Worm (Caenorhabditis elegans) whole organism, young adult: ENCODE results near the gene mnp-1.

Experiments
- B0019.2 ChIP-seq: fragments of 200-800 bp; sonication (Bioruptor generic); conservative IDR thresholded peaks from 2 replicates; pipeline ENCODE4 v1.3.6; 2022; ENCODE audit warnings: missing genetic modification reagents, missing genetic modification characterization, missing compliant biosample characterization
- B0035.1 ChIP-seq: sonication (generic microtip); optimal IDR thresholded peaks from 2 replicates; lab custom pipeline; 2016; ENCODE audit warnings: missing genetic modification characterization, mild to moderate bottlenecking, missing compliant biosample characterization, missing genotype, missing genetic modification reagents
- B0336.3 ChIP-seq: fragments of 200-800 bp; sonication (Bioruptor generic); IDR thresholded peaks from 2 replicates; pipeline ENCODE4 v1.3.6; 2022; ENCODE audit warnings: missing genetic modification characterization, missing compliant biosample characterization
- C17E4.6 ChIP-seq: fragments of 200-800 bp; sonication (Bioruptor generic); IDR thresholded peaks from 2 replicates; pipeline ENCODE4 v1.3.6; 2022; ENCODE audit warnings: missing genetic modification reagents, missing genetic modification characterization, missing compliant biosample characterization
- D2030.7 ChIP-seq: fragments of 200-800 bp; sonication (Bioruptor generic); IDR thresholded peaks from 2 replicates; pipeline ENCODE4 v1.3.6; 2022; ENCODE audit warnings: missing genetic modification reagents, missing genetic modification characterization, missing compliant biosample characterization
- F33H1.4 ChIP-seq: fragments of 200-800 bp; sonication (Bioruptor generic); IDR thresholded peaks from 2 replicates; pipeline ENCODE4 v1.3.6; 2022; ENCODE audit warnings: missing genetic modification reagents, missing genetic modification characterization, missing compliant biosample characterization
- F39B2.1 ChIP-seq: fragments of 200-800 bp; sonication (Bioruptor generic); IDR thresholded peaks from 2 replicates; pipeline ENCODE4 v1.3.6; 2022; ENCODE audit warnings: missing genetic modification reagents, missing genetic modification characterization, missing compliant biosample characterization
- F49E8.2 ChIP-seq: sonication (generic microtip); optimal IDR thresholded peaks from 3 replicates; lab custom pipeline; 2017; ENCODE audit warnings: missing genetic modification characterization, mild to moderate bottlenecking, missing compliant biosample characterization, antibody characterized with exemption, moderate library complexity; ENCODE audit not compliant: insufficient read depth
- F57A8.1 ChIP-seq: fragments of 200-800 bp; sonication (Bioruptor generic); optimal IDR thresholded peaks from 2 replicates; lab custom pipeline; 2018; ENCODE audit warnings: mild to moderate bottlenecking, missing genetic modification characterization, moderate library complexity, missing compliant biosample characterization
- K11D2.4 ChIP-seq: fragments of 200-800 bp; sonication (Bioruptor generic); IDR thresholded peaks from 2 replicates; pipeline ENCODE4 v1.3.6; 2022; ENCODE audit warnings: missing genetic modification reagents, missing genetic modification characterization, missing compliant biosample characterization
- T26A5.8 ChIP-seq: sonication (generic microtip); optimal IDR thresholded peaks from 2 replicates; lab custom pipeline; 2016; ENCODE audit warnings: missing genetic modification characterization, missing compliant biosample characterization
- Y67H2A.10 ChIP-seq: fragments of 200-800 bp; sonication (Bioruptor generic); conservative IDR thresholded peaks from 2 replicates; pipeline ENCODE4 v1.3.6; 2022; ENCODE audit warnings: missing genetic modification reagents, missing genetic modification characterization, missing compliant biosample characterization
- ZK185.1 ChIP-seq: sonication (generic microtip); optimal IDR thresholded peaks from 2 replicates; lab custom pipeline; 2016; ENCODE audit warnings: mild to moderate bottlenecking, missing genetic modification characterization, missing compliant biosample characterization; ENCODE audit not compliant: poor library complexity, severe bottlenecking
- akir-1 ChIP-seq: fragments of 200-800 bp; sonication (Bioruptor generic); optimal IDR thresholded peaks from 2 replicates; lab custom pipeline; 2018; ENCODE audit warnings: mild to moderate bottlenecking, missing genetic modification characterization, moderate library complexity, missing compliant biosample characterization
- atf-7 ChIP-seq: sonication (generic microtip); optimal IDR thresholded peaks from 2 replicates; lab custom pipeline; 2017; ENCODE audit warnings: mild to moderate bottlenecking, missing genetic modification characterization, missing compliant biosample characterization
- bed-2 ChIP-seq: fragments of 200-800 bp; sonication (Bioruptor generic); IDR thresholded peaks from 2 replicates; pipeline ENCODE4 v1.3.6; 2022; ENCODE audit warnings: missing genetic modification reagents, missing genetic modification characterization, missing compliant biosample characterization
- ceh-27 ChIP-seq: fragments of 200-800 bp; sonication (Bioruptor generic); optimal IDR thresholded peaks from 2 replicates; lab custom pipeline; 2018; ENCODE audit warnings: mild to moderate bottlenecking, missing genetic modification characterization, moderate library complexity, missing compliant biosample characterization
- ceh-58 ChIP-seq: fragments of 200-800 bp; sonication (Bioruptor generic); IDR thresholded peaks from 2 replicates; pipeline ENCODE4 v1.3.6; 2022; ENCODE audit warnings: missing genetic modification characterization, missing compliant biosample characterization
- dox-1 ChIP-seq: fragments of 200-800 bp; sonication (Bioruptor generic); IDR thresholded peaks from 2 replicates; pipeline ENCODE4 v1.3.6; 2022; ENCODE audit warnings: missing genetic modification reagents, missing genetic modification characterization, missing compliant biosample characterization
- egrh-3 ChIP-seq: fragments of 200-800 bp; sonication (Bioruptor generic); IDR thresholded peaks from 2 replicates; pipeline ENCODE4 v1.3.6; 2022; ENCODE audit warnings: missing genetic modification reagents, missing genetic modification characterization, missing compliant biosample characterization
- ets-4 ChIP-seq: fragments of 200-800 bp; sonication (Bioruptor generic); optimal IDR thresholded peaks from 2 replicates; lab custom pipeline; 2018; ENCODE audit warnings: mild to moderate bottlenecking, missing genetic modification characterization, missing compliant biosample characterization
- hsf-1 ChIP-seq: fragments of 200-800 bp; sonication (Bioruptor generic); IDR thresholded peaks from 2 replicates; pipeline ENCODE4 v1.3.6; 2022; ENCODE audit warnings: missing genetic modification reagents, missing genetic modification characterization, missing compliant biosample characterization
- lin-54 ChIP-seq: fragments of 200-800 bp; sonication (Bioruptor generic); optimal IDR thresholded peaks from 2 replicates; lab custom pipeline; 2018; ENCODE audit warnings: mild to moderate bottlenecking, missing genetic modification characterization, missing compliant biosample characterization
- madf-6 ChIP-seq: fragments of 200-800 bp; sonication (Bioruptor generic); IDR thresholded peaks from 2 replicates; pipeline ENCODE4 v1.3.6; 2022; ENCODE audit warnings: missing genetic modification reagents, missing genetic modification characterization, missing compliant biosample characterization
- nhr-80 ChIP-seq: sonication (generic microtip); optimal IDR thresholded peaks from 2 replicates; lab custom pipeline; 2016; ENCODE audit warnings: missing genetic modification characterization, missing compliant biosample characterization
- snpc-1.3 ChIP-seq: sonication (generic microtip); optimal IDR thresholded peaks from 2 replicates; lab custom pipeline; 2017; ENCODE audit warnings: missing genetic modification characterization, mild to moderate bottlenecking, missing compliant biosample characterization, antibody characterized with exemption, moderate library complexity, missing genotype, missing genetic modification reagents; ENCODE audit not compliant: insufficient read depth
- snpc-3.4 ChIP-seq: sonication (generic microtip); optimal IDR thresholded peaks from 2 replicates; lab custom pipeline; 2017; ENCODE audit warnings: missing genetic modification characterization, mild to moderate bottlenecking, missing compliant biosample characterization, antibody characterized with exemption, moderate library complexity, missing genotype, missing genetic modification reagents
- tlf-1 ChIP-seq: fragments of 200-800 bp; sonication (Bioruptor generic); optimal IDR thresholded peaks from 2 replicates; lab custom pipeline; 2018; ENCODE audit warnings: mild to moderate bottlenecking, missing genetic modification characterization, missing compliant biosample characterization
- unc-130 ChIP-seq: sonication (generic microtip); optimal IDR thresholded peaks from 2 replicates; lab custom pipeline; 2016; ENCODE audit warnings: missing genetic modification reagents, missing genetic modification characterization, missing compliant biosample characterization
- zfh-2 ChIP-seq: fragments of 200-800 bp; sonication (Bioruptor generic); conservative IDR thresholded peaks from 2 replicates; pipeline ENCODE4 v1.3.6; 2022; ENCODE audit warnings: missing genetic modification reagents, missing genetic modification characterization, missing compliant biosample characterization
- ztf-22 ChIP-seq: fragments of 200-800 bp; sonication (Bioruptor generic); optimal IDR thresholded peaks from 2 replicates; lab custom pipeline; 2018; ENCODE audit warnings: mild to moderate bottlenecking, missing genetic modification characterization, moderate library complexity, missing compliant biosample characterization
- ztf-25 ChIP-seq: fragments of 200-800 bp; sonication (Bioruptor generic); IDR thresholded peaks from 2 replicates; pipeline ENCODE4 v1.3.6; 2022; ENCODE audit warnings: missing genetic modification reagents, missing genetic modification characterization, missing compliant biosample characterization
- ztf-26 ChIP-seq: sonication (generic microtip); optimal IDR thresholded peaks from 2 replicates; lab custom pipeline; 2017; ENCODE audit warnings: missing genetic modification characterization, missing compliant biosample characterization

Gene mnp-1

DNA sequence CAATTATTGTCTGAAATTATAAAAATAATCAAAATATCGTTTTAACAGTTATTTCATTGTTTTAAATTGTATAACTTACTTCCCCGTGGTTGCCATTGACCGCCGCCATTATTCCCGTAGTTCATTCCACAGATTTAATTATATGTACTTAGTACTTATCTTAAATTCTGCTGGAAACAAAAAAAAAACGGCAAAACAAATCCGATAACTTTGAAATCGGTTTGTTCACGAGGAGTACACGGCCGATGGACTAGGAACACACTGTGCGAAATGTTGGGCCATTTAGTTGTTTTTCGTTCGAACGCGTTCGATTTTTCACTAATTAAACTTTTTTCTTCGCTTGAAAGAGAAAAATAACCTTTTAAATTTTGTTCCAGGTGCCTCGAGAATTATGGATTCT lies 13.3 kb upstream of the mnp-1 start, which contains the start of the genes B0285.3 and lcmt-1:
Gene B0285.3 (minus strand): TSS at position 267 of the 400 bp plus-strand sequence.
Gene lcmt-1 (plus strand): TSS at position 377 of the 400 bp plus-strand sequence.
- TF ChIP-seq unc-130 (GFP tag; lab: Kevin White, UChicago), result peak; percentile 21
- 0 out of 2 replicates have a peak, but pooled peaks have one; percentile 39 for TF ChIP-seq F33H1.4
- TF ChIP-seq madf-6 (GFP tag; lab: Robert Waterston, UW), result peak; percentile 20; the same call in 1 of the 2 replicates
- TF ChIP-seq dox-1 (GFP tag; lab: Robert Waterston, UW), result no peak
- peak; percentile 82 for TF ChIP-seq ZK185.1
- no peak for TF ChIP-seq B0019.2 (GFP tag; lab: Robert Waterston, UW)
- no peak for TF ChIP-seq bed-2 (GFP tag; lab: Robert Waterston, UW)
- TF ChIP-seq, all 124 proteins: peak for 4

DNA sequence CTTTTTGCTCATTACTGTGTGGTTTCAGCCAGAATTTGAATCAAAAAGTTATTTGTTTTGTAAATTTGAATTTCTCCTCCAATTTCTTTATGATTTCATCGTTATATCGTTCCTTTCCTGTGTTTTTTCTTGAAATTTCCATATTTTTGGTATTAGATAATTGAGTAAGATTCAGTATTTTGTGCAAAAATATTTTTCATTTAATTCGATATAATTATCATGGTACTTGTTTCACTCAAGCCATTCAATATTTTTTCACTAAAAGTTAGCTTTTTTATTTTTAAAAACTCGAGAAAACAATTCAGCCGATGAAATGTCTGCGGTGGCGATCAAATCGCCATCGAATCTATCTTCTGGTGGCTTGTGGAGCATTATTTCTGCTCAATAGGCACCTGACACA lies 11.4 kb upstream of the mnp-1 start, which contains the start of gene hse-5:
Gene hse-5 (plus strand): TSS at position 301 of the 400 bp plus-strand sequence.
- no peak for TF ChIP-seq ceh-27 (GFP tag; lab: Kevin White, UChicago)
- no peak for TF ChIP-seq F39B2.1 (GFP tag; lab: Robert Waterston, UW)
- no peak for TF ChIP-seq F57A8.1 (GFP tag; lab: Kevin White, UChicago)
- no peak for TF ChIP-seq egrh-3 (GFP tag; lab: Robert Waterston, UW)
- TF ChIP-seq D2030.7 (GFP tag; lab: Robert Waterston, UW), result no peak
- TF ChIP-seq F49E8.2 (tag; lab: Kevin White, UChicago), result no peak
- TF ChIP-seq dox-1 (GFP tag; lab: Robert Waterston, UW), result no peak
- TF ChIP-seq snpc-3.4, result no peak
- no peak for TF ChIP-seq hsf-1 (GFP tag; lab: Robert Waterston, UW)
- no peak for TF ChIP-seq ztf-25 (GFP tag; lab: Robert Waterston, UW)

DNA sequence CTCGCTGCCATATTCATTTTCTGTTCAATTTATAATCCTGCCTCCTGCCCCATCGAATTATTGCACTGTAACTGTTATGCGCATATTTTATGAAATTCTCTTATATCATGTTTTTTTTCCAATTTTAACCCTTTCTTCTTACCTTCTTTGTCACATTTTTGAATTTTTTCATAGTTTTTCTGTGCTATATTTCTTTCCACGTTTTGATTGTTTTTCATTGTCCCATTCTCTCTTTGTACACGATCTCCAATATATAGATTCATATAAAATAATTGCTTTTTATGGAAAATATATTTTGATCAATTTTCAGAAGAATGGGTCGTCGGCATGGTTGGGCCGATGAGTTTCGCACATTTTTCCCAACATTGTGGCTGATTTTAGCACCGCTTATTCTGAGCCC lies 6.6 kb upstream of the mnp-1 start, which contains the start of gene B0285.6:
Gene B0285.6 (plus strand): TSS at position 301 of the 400 bp plus-strand sequence.
- no peak for TF ChIP-seq ztf-26
- TF ChIP-seq C17E4.6 (GFP tag; lab: Robert Waterston, UW), result no peak
- no peak for TF ChIP-seq K11D2.4 (GFP tag; lab: Robert Waterston, UW)
- TF ChIP-seq ceh-58 (GFP tag; lab: Robert Waterston, UW), result no peak
- no peak for TF ChIP-seq akir-1 (GFP tag; lab: Kevin White, UChicago)
- TF ChIP-seq tlf-1 (GFP tag; lab: Kevin White, UChicago), result no peak
- TF ChIP-seq snpc-3.4, result no peak
- TF ChIP-seq ztf-22 (GFP tag; lab: Kevin White, UChicago), result no peak
- no peak for TF ChIP-seq snpc-1.3 (tag; lab: Kevin White, UChicago)
- no peak for TF ChIP-seq D2030.7 (GFP tag; lab: Robert Waterston, UW)
- TF ChIP-seq B0336.3 (GFP tag; lab: Robert Waterston, UW), result no peak
- TF ChIP-seq atf-7 (tag; lab: Kevin White, UChicago), result no peak
- no peak for TF ChIP-seq zfh-2 (GFP tag; lab: Robert Waterston, UW)
- no peak for TF ChIP-seq T26A5.8 (tag; lab: Kevin White, UChicago)
- TF ChIP-seq Y67H2A.10 (GFP tag; lab: Robert Waterston, UW), result no peak
- TF ChIP-seq egrh-3 (GFP tag; lab: Robert Waterston, UW), result no peak
- no peak for TF ChIP-seq lin-54 (GFP tag; lab: Kevin White, UChicago)
- TF ChIP-seq B0035.1 (tag; lab: Kevin White, UChicago), result no peak

DNA sequence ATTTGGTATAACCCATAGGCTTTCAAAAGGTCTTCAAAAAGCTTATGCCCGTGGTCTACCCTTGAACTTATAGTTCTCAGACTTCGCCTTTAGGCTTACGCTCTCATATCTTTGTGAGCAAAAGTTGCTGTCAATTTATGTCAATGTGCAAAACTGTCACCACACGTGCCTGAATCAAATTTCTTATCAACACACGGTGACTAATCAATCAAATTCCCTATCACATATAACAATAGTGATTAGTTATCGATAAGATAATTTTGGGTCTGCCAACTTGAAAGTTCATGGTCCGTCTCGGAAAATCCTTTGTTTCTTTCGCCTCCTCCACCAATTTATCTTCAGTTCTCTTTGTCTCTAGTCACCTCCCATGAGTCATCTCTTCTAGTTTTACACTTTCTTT lies 1.0 kb downstream of the mnp-1 start:
- TF ChIP-seq ets-4 (GFP tag; lab: Kevin White, UChicago) (no peak), nhr-80 (peak; percentile 34)
